Fruit fly (Drosophila melanogaster) whole organism, adult: ENCODE data around the gene CG3281.

Experiments
- CG11617 ChIP-seq: fragments of 200-800 bp; sonication (Bioruptor generic); optimal IDR thresholded peaks from 2 replicates; lab custom pipeline; 2017; ENCODE audit warnings: mild to moderate bottlenecking, missing biosample characterization, missing genetic modification reagents, missing genetic modification characterization
- CG12768 ChIP-seq: fragments of 200-800 bp; sonication (Bioruptor generic); optimal IDR thresholded peaks from 2 replicates; lab custom pipeline; 2017; ENCODE audit warnings: missing biosample characterization, missing genetic modification characterization, mild to moderate bottlenecking, moderate library complexity, missing genetic modification reagents
- CG14711 ChIP-seq: fragments of 200-800 bp; sonication (Bioruptor generic); optimal IDR thresholded peaks from 2 replicates; lab custom pipeline; 2018; ENCODE audit warnings: missing biosample characterization, mild to moderate bottlenecking, missing genetic modification characterization, moderate library complexity
- CG1620 ChIP-seq: fragments of 200-800 bp; sonication (Bioruptor generic); optimal IDR thresholded peaks from 2 replicates; lab custom pipeline; 2016; ENCODE audit warnings: missing biosample characterization, missing genetic modification characterization
- CG33017 ChIP-seq: fragments of 200-800 bp; sonication (Bioruptor generic); optimal IDR thresholded peaks from 2 replicates; lab custom pipeline; 2018; ENCODE audit warnings: missing biosample characterization, mild to moderate bottlenecking, missing genetic modification characterization, moderate library complexity
- CG5204 ChIP-seq: fragments of 200-800 bp; sonication (Bioruptor generic); optimal IDR thresholded peaks from 2 replicates; lab custom pipeline; 2016; ENCODE audit warnings: missing biosample characterization, missing genetic modification characterization
- CG7045 ChIP-seq: fragments of 200-800 bp; sonication (Bioruptor generic); optimal IDR thresholded peaks from 2 replicates; lab custom pipeline; 2017; ENCODE audit warnings: missing biosample characterization, mild to moderate bottlenecking, missing genetic modification characterization
- CG7101 ChIP-seq: fragments of 200-800 bp; sonication (Bioruptor generic); optimal IDR thresholded peaks from 2 replicates; lab custom pipeline; 2018; ENCODE audit warnings: missing biosample characterization, mild to moderate bottlenecking, missing genetic modification characterization, moderate library complexity
- Clk ChIP-seq: fragments of 200-800 bp; sonication (Bioruptor generic); optimal IDR thresholded peaks from 2 replicates; lab custom pipeline; 2017; ENCODE audit warnings: missing biosample characterization, missing genetic modification characterization
- Crg-1 ChIP-seq: fragments of 200-800 bp; sonication (Bioruptor generic); optimal IDR thresholded peaks from 2 replicates; lab custom pipeline; 2016; ENCODE audit warnings: missing biosample characterization, missing genetic modification characterization
- Hr96 ChIP-seq: fragments of 200-800 bp; sonication (Bioruptor generic); optimal IDR thresholded peaks from 2 replicates; lab custom pipeline; 2016; ENCODE audit warnings: missing biosample characterization, missing genetic modification characterization
- Mnt ChIP-seq: fragments of 200-800 bp; sonication (Bioruptor generic); optimal IDR thresholded peaks from 2 replicates; lab custom pipeline; 2016; ENCODE audit warnings: missing biosample characterization, mild to moderate bottlenecking, missing genetic modification characterization
- bab1 ChIP-seq: fragments of 200-800 bp; sonication (Bioruptor generic); optimal IDR thresholded peaks from 3 replicates; lab custom pipeline; 2019; ENCODE audit warnings: missing biosample characterization, mild to moderate bottlenecking, missing genetic modification characterization, moderate library complexity
- cic ChIP-seq: fragments of 200-800 bp; sonication (Bioruptor generic); optimal IDR thresholded peaks from 2 replicates; lab custom pipeline; 2017; ENCODE audit warnings: missing biosample characterization, mild to moderate bottlenecking, missing genetic modification characterization, moderate library complexity
- cnc ChIP-seq, 2 experiments: fragments of >200 bp; optimal IDR thresholded peaks; 2 replicates each; lab custom pipeline; 2017
- kay ChIP-seq: fragments of 200-800 bp; sonication (Bioruptor generic); peaks from one replicate; lab custom pipeline; 2016; ENCODE audit warnings: missing biosample characterization, missing genetic modification characterization, borderline replicate concordance
- ovo ChIP-seq: fragments of 200-800 bp; sonication (Bioruptor generic); optimal IDR thresholded peaks from 2 replicates; lab custom pipeline; 2016; ENCODE audit warnings: missing biosample characterization, missing genetic modification characterization
- pad ChIP-seq: fragments of 200-800 bp; sonication (Bioruptor generic); optimal IDR thresholded peaks from 3 replicates; lab custom pipeline; 2017; ENCODE audit warnings: missing biosample characterization, missing genetic modification characterization, mild to moderate bottlenecking, moderate library complexity, missing genetic modification reagents
- tj ChIP-seq: fragments of 200-800 bp; sonication (Bioruptor generic); optimal IDR thresholded peaks from 3 replicates; lab custom pipeline; 2017; ENCODE audit warnings: missing biosample characterization, mild to moderate bottlenecking, missing genetic modification characterization, moderate library complexity
- toe ChIP-seq: fragments of 200-800 bp; sonication (Bioruptor generic); optimal IDR thresholded peaks from 2 replicates; lab custom pipeline; 2016; ENCODE audit warnings: missing biosample characterization, missing genetic modification characterization

The CG3281 gene

DNA sequence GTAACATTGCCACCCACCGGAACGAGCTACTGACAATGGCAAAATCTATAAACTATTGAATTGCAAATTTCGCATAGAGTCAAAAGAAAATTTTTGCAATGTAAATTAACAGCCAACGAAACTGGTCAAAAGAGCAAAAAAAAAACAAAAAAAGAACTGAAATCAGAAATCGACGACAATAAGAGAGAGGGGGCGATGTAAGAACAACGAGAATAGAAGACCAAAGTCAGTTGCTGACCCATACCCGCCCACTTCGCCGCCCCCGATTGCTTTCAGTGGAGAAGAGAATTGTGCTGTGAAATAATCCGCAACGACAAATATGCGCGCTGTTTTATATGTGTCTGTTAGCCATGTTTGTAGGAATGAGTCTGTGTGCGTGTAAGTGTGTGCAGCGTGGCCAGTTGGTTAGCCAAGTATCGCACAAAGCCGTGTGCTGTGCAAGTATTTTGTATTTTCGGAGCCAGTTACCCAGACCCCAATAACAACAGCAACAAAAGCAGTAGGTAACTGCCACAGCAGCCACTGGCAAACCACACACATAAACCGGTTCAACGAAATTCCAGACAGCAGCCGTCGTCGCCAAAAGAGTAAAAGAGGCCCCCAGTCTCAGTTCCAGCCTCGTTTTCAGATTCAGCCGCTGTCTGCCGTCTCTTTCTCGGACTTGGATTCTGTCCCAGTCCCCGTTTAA lies 25.0 kb downstream of the CG3281 start:
- TF ChIP-seq Crg-1 (GFP tag; lab: Kevin White, UChicago) (no peak), CG7045 (no peak), tj (GFP tag; lab: Kevin White, UChicago) (no peak)

DNA sequence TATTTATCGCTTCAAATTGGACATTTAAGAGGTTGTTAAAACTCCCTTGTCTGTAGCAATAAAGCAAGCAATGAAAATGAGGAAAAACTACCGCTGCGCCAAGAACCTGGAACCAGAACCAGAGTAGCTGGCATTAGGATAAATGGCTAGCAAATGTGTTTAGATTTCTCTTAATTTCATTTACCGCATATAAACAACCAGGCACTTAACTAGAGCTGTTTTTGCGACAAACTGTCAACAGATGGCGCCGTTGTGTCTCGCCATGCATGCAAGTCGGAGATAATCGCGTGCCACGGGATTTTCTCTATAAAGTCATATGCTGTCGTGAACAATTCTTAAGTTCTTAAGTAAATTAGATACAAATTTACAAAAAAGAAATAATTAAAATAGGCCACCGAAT lies 28.7 kb downstream of the CG3281 start:
- TF ChIP-seq CG5204 (GFP tag; lab: Kevin White, UChicago) (no peak), cic (GFP tag; lab: Kevin White, UChicago) (no peak), Crg-1 (GFP tag; lab: Kevin White, UChicago) (no peak), tj (GFP tag; lab: Kevin White, UChicago) (no peak), bab1 (GFP tag; lab: Kevin White, UChicago) (no peak), toe (GFP tag; lab: Kevin White, UChicago) (no peak), CG14711 (no peak), Clk (GFP tag; lab: Kevin White, UChicago) (no peak), CG33017 (no peak), CG11617 (GFP tag; lab: Kevin White, UChicago) (no peak), Hr96 (GFP tag; lab: Kevin White, UChicago) (no peak), pad (GFP tag; lab: Kevin White, UChicago) (no peak), ovo (GFP tag; lab: Kevin White, UChicago) (no peak), CG7045 (no peak)

DNA sequence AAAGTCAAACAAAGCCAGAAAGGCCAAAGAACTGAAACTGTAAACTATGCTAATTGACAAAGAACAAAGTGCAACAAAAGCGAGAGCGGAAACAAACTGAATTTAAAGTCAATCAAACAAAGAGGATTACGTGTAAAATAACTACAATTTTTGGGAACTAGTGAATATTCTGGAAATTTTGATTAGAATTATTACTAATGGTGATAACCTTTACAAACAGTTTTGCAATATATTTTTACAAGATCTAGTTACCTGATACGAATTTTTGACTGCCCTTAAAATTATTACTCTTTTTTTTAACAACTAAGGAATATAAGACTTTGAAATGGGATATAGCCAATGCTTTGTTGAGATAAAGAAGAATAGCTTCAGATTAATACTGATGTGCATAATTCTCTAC lies 31.6 kb downstream of the CG3281 start, which contains the start of gene CG14731:
Gene CG14731 (plus strand): TSS at position 301 of the 400 bp plus-strand sequence.
- TF ChIP-seq Mnt (GFP tag; lab: Kevin White, UChicago) = no peak
- no peak for TF ChIP-seq CG7045
- no peak for TF ChIP-seq CG14711
- TF ChIP-seq tj (GFP tag; lab: Kevin White, UChicago) = no peak
- no peak for TF ChIP-seq CG7101 (tag; lab: Kevin White, UChicago)
- no peak for TF ChIP-seq bab1 (GFP tag; lab: Kevin White, UChicago)
- no peak for TF ChIP-seq kay (GFP tag; lab: Kevin White, UChicago)
- no peak for TF ChIP-seq CG11617 (GFP tag; lab: Kevin White, UChicago)
- no peak for TF ChIP-seq pad (GFP tag; lab: Kevin White, UChicago)
- no peak for TF ChIP-seq CG33017
- no peak for TF ChIP-seq CG12768 (GFP tag; lab: Kevin White, UChicago)
- TF ChIP-seq cic (GFP tag; lab: Kevin White, UChicago) = no peak
- no peak for TF ChIP-seq CG1620 (GFP tag; lab: Kevin White, UChicago)
- no peak for TF ChIP-seq Crg-1 (GFP tag; lab: Kevin White, UChicago)

DNA sequence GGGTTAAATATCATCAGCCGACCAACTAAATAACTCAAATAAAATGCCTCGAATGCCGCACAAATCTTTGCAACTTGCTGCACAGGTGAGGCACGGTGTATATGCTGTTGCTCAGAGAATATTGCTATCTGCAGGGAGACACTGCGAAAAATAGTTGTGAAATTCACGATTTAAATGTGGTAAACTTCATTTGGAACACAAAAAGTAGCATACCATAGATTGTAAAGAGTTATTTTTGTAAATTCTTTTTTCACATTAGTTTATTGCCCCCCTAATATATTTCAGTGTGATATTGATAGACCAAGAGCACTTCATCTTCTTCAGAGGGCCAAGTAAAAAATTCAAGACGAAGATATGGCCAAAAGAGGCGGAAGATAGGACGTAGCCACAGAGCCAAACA lies 42.0 kb downstream of the CG3281 start:
- no peak for TF ChIP-seq Mnt (GFP tag; lab: Kevin White, UChicago)
- TF ChIP-seq kay (GFP tag; lab: Kevin White, UChicago) = no peak
- TF ChIP-seq CG14711 = no peak
- TF ChIP-seq cic (GFP tag; lab: Kevin White, UChicago) = no peak
- no peak for TF ChIP-seq bab1 (GFP tag; lab: Kevin White, UChicago)
- TF ChIP-seq cnc (optimal IDR thresholded peaks at IDR 0.05; lab: Kevin White, UChicago) = no peak
- no peak for TF ChIP-seq Hr96 (GFP tag; lab: Kevin White, UChicago)
- no peak for TF ChIP-seq CG12768 (GFP tag; lab: Kevin White, UChicago)
- no peak for TF ChIP-seq pad (GFP tag; lab: Kevin White, UChicago)
- no peak for TF ChIP-seq CG7045
- no peak for TF ChIP-seq CG11617 (GFP tag; lab: Kevin White, UChicago)
- no peak for TF ChIP-seq ovo (GFP tag; lab: Kevin White, UChicago)
